Worm (Caenorhabditis elegans) whole organism, mixed stage, embryonic: Measurements from ENCODE around the gene R144.13.
"Not testable (repeated sequence)": the region's sequence is repeated elsewhere in the genome, so short reads cannot be mapped to it uniquely, and the experiment has no call there.

Experiments
- M03D4.4 ChIP-seq: sonication (generic microtip); optimal IDR thresholded peaks from 2 replicates; lab custom pipeline; 2017; ENCODE audit warnings: mild to moderate bottlenecking, missing genetic modification characterization, missing compliant biosample characterization
- blmp-1 ChIP-seq: fragments of 150-350 bp; optimal IDR thresholded peaks from 2 replicates; lab custom pipeline; 2014; ENCODE audit warnings: missing biosample characterization, missing genetic modification characterization
- ceh-39 ChIP-seq: fragments of 150-350 bp; optimal IDR thresholded peaks from 2 replicates; lab custom pipeline; 2014; ENCODE audit warnings: missing biosample characterization, missing genetic modification characterization
- ceh-43 ChIP-seq: fragments of 200-800 bp; sonication (Bioruptor generic); optimal IDR thresholded peaks from 2 replicates; lab custom pipeline; 2018; ENCODE audit warnings: mild to moderate bottlenecking, missing genetic modification characterization, moderate library complexity, missing compliant biosample characterization
- ceh-83 ChIP-seq: fragments of 200-800 bp; sonication (Bioruptor generic); optimal IDR thresholded peaks from 2 replicates; lab custom pipeline; 2018; ENCODE audit warnings: mild to moderate bottlenecking, missing genetic modification characterization, missing compliant biosample characterization
- ces-1 ChIP-seq: fragments of 150-350 bp; optimal IDR thresholded peaks from 2 replicates; lab custom pipeline; 2014; ENCODE audit warnings: missing biosample characterization, missing genetic modification reagents, missing genetic modification characterization
- cnd-1 ChIP-seq: fragments of 200-800 bp; sonication (Bioruptor generic); optimal IDR thresholded peaks from 2 replicates; lab custom pipeline; 2018; ENCODE audit warnings: mild to moderate bottlenecking, missing genetic modification characterization, missing compliant biosample characterization
- elt-1 ChIP-seq: sonication (generic microtip); optimal IDR thresholded peaks from 2 replicates; lab custom pipeline; 2017; ENCODE audit warnings: missing genetic modification characterization, mild to moderate bottlenecking, missing compliant biosample characterization, antibody characterized with exemption, moderate library complexity, borderline replicate concordance; ENCODE audit not compliant: insufficient read depth
- elt-3 ChIP-seq: fragments of 150-350 bp; optimal IDR thresholded peaks from 2 replicates; lab custom pipeline; 2014; ENCODE audit warnings: missing biosample characterization, missing genetic modification characterization
- flh-1 ChIP-seq: fragments of 200-800 bp; sonication (Bioruptor generic); optimal IDR thresholded peaks from 2 replicates; lab custom pipeline; 2018; ENCODE audit warnings: mild to moderate bottlenecking, missing genetic modification characterization, moderate library complexity, missing compliant biosample characterization
- ham-2 ChIP-seq: fragments of 200-800 bp; sonication (Bioruptor generic); optimal IDR thresholded peaks from 2 replicates; lab custom pipeline; 2018; ENCODE audit warnings: mild to moderate bottlenecking, missing genetic modification characterization, missing compliant biosample characterization
- hlh-1 ChIP-seq: fragments of 150-350 bp; optimal IDR thresholded peaks from 2 replicates; lab custom pipeline; 2014; ENCODE audit warnings: missing biosample characterization, missing genetic modification reagents, missing genetic modification characterization
- lin-13 ChIP-seq: fragments of 150-350 bp; optimal IDR thresholded peaks from 2 replicates; lab custom pipeline; 2014; ENCODE audit warnings: missing biosample characterization, missing genetic modification characterization
- lin-32 ChIP-seq: fragments of 200-800 bp; sonication (Bioruptor generic); optimal IDR thresholded peaks from 2 replicates; lab custom pipeline; 2018; ENCODE audit warnings: mild to moderate bottlenecking, missing genetic modification characterization, missing compliant biosample characterization
- mab-5 ChIP-seq: fragments of 150-350 bp; optimal IDR thresholded peaks from 2 replicates; lab custom pipeline; 2014; ENCODE audit warnings: missing biosample characterization, missing genetic modification characterization
- mls-2 ChIP-seq: sonication (generic microtip); optimal IDR thresholded peaks from 2 replicates; lab custom pipeline; 2016; ENCODE audit warnings: mild to moderate bottlenecking, missing genetic modification characterization, moderate library complexity, missing compliant biosample characterization
- nhr-12 ChIP-seq: fragments of 150-350 bp; optimal IDR thresholded peaks from 2 replicates; lab custom pipeline; 2014; ENCODE audit warnings: missing biosample characterization, missing genetic modification characterization
- nhr-237 ChIP-seq: fragments of 150-350 bp; optimal IDR thresholded peaks from 2 replicates; lab custom pipeline; 2014; ENCODE audit warnings: missing biosample characterization, missing genetic modification characterization
- nhr-28 ChIP-seq: fragments of 150-350 bp; optimal IDR thresholded peaks from 2 replicates; lab custom pipeline; 2014; ENCODE audit warnings: missing biosample characterization, missing genetic modification characterization
- nhr-76 ChIP-seq: sonication (generic microtip); optimal IDR thresholded peaks from 2 replicates; lab custom pipeline; 2017; ENCODE audit warnings: missing biosample characterization, missing genetic modification characterization
- pha-4 ChIP-seq: fragments of 150-350 bp; optimal IDR thresholded peaks from 2 replicates; lab custom pipeline; 2018; ENCODE audit warnings: missing biosample characterization, missing genetic modification reagents, missing genetic modification characterization
- sem-2 ChIP-seq: fragments of 200-800 bp; sonication (Bioruptor generic); optimal IDR thresholded peaks from 2 replicates; lab custom pipeline; 2018; ENCODE audit warnings: mild to moderate bottlenecking, missing genetic modification characterization, missing compliant biosample characterization
- snpc-4 ChIP-seq: fragments of 150-350 bp; optimal IDR thresholded peaks from 2 replicates; lab custom pipeline; 2014; ENCODE audit warnings: missing biosample characterization, missing genetic modification characterization
- sptf-1 ChIP-seq: sonication (generic microtip); optimal IDR thresholded peaks from 2 replicates; lab custom pipeline; 2017; ENCODE audit warnings: mild to moderate bottlenecking, missing genetic modification characterization, moderate library complexity, missing compliant biosample characterization
- tbx-8 ChIP-seq: fragments of 200-800 bp; sonication (Bioruptor generic); optimal IDR thresholded peaks from 2 replicates; lab custom pipeline; 2018; ENCODE audit warnings: mild to moderate bottlenecking, missing genetic modification characterization, moderate library complexity, missing compliant biosample characterization
- unc-120 ChIP-seq: sonication (generic microtip); optimal IDR thresholded peaks from 2 replicates; lab custom pipeline; 2017; ENCODE audit warnings: missing genetic modification characterization, missing compliant biosample characterization; ENCODE audit not compliant: poor library complexity, severe bottlenecking
- unc-39 ChIP-seq: fragments of 150-350 bp; optimal IDR thresholded peaks from 2 replicates; lab custom pipeline; 2014; ENCODE audit warnings: missing biosample characterization, missing genetic modification characterization
- unc-62 ChIP-seq: fragments of 150-350 bp; optimal IDR thresholded peaks from 2 replicates; lab custom pipeline; 2014; ENCODE audit warnings: missing biosample characterization, missing genetic modification reagents, missing genetic modification characterization
- zip-8 ChIP-seq: fragments of 150-350 bp; optimal IDR thresholded peaks from 2 replicates; lab custom pipeline; 2014; ENCODE audit warnings: missing biosample characterization, missing genetic modification characterization

Gene R144.13

DNA sequence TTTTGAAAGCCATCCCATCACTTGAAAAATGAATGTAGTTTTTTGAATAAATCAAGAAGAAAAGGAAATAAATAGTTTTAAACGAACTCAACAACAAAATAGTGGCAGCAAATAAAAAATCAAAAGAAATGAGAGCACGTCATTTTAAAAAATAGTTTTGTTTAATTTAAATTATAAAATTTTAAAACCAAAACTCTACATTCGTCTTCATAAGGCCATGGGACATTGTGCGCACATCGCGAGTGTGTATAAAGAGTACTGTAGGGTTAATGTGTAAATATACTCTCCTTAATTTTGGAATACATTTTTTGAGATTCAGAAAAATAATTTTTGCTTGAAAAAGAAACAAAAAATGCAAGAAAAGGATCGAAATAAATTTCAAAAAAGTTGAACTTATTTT lies 28.9 kb downstream of the R144.13 start, which contains the start of gene C45G9.15:
C45G9.15 (minus strand) TSS at position 101 of the 400 bp plus-strand sequence.
- TF ChIP-seq elt-3 (tag; lab: Kevin White, UChicago): no peak
- TF ChIP-seq nhr-76 (tag; lab: Kevin White, UChicago): no peak
- no peak for TF ChIP-seq mls-2 (tag; lab: Kevin White, UChicago)
- TF ChIP-seq hlh-1: no peak
- no peak for TF ChIP-seq blmp-1 (tag; lab: Kevin White, UChicago)
- TF ChIP-seq nhr-12 (tag; lab: Kevin White, UChicago): no peak
- no peak for TF ChIP-seq flh-1 (GFP tag; lab: Kevin White, UChicago)
- TF ChIP-seq ceh-83 (GFP tag; lab: Kevin White, UChicago): no peak
- no peak for TF ChIP-seq unc-62 (GFP tag; lab: Kevin White, UChicago)

DNA sequence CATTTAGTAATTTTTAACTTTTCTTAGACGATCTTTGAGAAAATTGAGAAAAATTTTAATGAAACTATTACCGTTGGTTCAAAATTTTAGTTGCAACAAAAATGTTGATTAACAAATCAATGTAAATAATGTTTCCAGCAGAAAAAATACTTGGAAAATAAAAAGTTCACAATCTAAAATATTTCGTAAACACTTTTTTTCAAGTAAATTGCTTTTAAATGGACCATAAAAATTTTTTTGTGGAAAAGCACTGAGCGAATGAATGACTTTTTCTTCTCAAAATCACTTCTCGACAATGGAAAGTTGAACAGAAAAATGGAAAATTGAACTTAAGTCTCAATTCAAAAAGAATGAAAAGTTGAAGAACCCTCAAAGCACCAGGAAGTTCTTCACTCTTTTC lies 30.5 kb downstream of the R144.13 start, which contains the start of gene C45G9.8:
C45G9.8 (minus strand) TSS at position 101 of the 400 bp plus-strand sequence.
- no peak for TF ChIP-seq ceh-83 (GFP tag; lab: Kevin White, UChicago)
- TF ChIP-seq M03D4.4: no peak
- no peak for TF ChIP-seq ceh-43 (GFP tag; lab: Kevin White, UChicago)
- TF ChIP-seq nhr-76 (tag; lab: Kevin White, UChicago): no peak
- TF ChIP-seq tbx-8 (GFP tag; lab: Kevin White, UChicago): no peak
- no peak for TF ChIP-seq mls-2 (tag; lab: Kevin White, UChicago)
- TF ChIP-seq unc-120 (tag; lab: Kevin White, UChicago): no peak
- TF ChIP-seq hlh-1: no peak
- TF ChIP-seq unc-39 (tag; lab: Kevin White, UChicago): no peak
- TF ChIP-seq zip-8 (tag; lab: Kevin White, UChicago): no peak
- no peak for TF ChIP-seq pha-4 (tag; lab: Kevin White, UChicago)
- TF ChIP-seq sptf-1 (tag; lab: Kevin White, UChicago): no peak
- no peak for TF ChIP-seq nhr-237 (tag; lab: Kevin White, UChicago)

DNA sequence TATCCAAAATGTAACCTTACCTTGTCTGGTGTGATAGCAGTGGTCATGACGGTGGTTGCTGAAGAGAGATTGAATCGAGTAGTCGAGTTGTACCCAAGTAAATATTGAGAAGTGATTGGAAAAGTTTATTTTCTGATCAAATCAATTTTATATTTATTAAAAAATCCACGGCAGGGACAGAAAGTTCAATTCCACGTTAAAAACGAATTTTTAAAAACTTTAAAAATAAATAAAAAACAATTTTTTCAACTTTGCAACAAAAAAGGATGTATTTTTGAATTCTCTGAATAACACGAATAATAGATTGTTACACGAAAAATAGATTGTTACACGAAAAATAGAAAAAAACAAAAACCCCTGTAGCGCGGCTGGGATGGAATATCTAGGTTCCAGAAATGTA lies 32.6 kb downstream of the R144.13 start, which contains the start of gene C45G9.9:
C45G9.9 (minus strand) TSS at position 101 of the 400 bp plus-strand sequence.
- TF ChIP-seq ceh-39, zip-8, unc-39 (tag; lab: Kevin White, UChicago): not testable (repeated sequence)

DNA sequence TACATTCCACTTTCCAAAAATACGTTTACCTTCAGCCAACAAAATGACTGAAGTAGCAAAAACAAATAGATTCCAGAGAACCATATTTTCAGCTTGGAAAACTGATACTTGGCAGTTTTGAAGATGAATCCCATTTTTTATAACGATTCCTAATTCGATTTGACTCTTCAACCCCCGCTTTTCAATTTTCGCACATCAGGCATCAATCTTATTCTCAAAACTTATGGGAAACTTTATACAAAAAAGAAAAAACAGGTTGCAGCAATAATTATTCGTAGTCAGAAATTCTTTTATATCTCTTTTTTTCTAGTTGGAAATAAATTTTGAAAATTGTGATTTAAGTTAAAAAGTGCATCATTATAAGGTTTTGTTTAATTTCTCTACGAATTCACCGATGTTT lies 38.7 kb downstream of the R144.13 start, which contains the start of gene C45G9.10:
C45G9.10 (minus strand) TSS at position 101 of the 400 bp plus-strand sequence.
- TF ChIP-seq zip-8 (tag; lab: Kevin White, UChicago) (no peak), lin-32 (GFP tag; lab: Kevin White, UChicago) (no peak), snpc-4 (tag; lab: Kevin White, UChicago) (no peak), cnd-1 (tag; lab: Kevin White, UChicago) (no peak), sem-2 (GFP tag; lab: Kevin White, UChicago) (no peak), lin-13 (tag; lab: Kevin White, UChicago) (no peak), hlh-1 (no peak), mab-5 (tag; lab: Kevin White, UChicago) (no peak), ham-2 (GFP tag; lab: Kevin White, UChicago) (no peak), blmp-1 (tag; lab: Kevin White, UChicago) (no peak), sptf-1 (tag; lab: Kevin White, UChicago) (no peak), nhr-28 (tag; lab: Kevin White, UChicago) (no peak), nhr-12 (tag; lab: Kevin White, UChicago) (no peak), pha-4 (tag; lab: Kevin White, UChicago) (no peak), elt-1 (no peak), mls-2 (tag; lab: Kevin White, UChicago) (no peak)

DNA sequence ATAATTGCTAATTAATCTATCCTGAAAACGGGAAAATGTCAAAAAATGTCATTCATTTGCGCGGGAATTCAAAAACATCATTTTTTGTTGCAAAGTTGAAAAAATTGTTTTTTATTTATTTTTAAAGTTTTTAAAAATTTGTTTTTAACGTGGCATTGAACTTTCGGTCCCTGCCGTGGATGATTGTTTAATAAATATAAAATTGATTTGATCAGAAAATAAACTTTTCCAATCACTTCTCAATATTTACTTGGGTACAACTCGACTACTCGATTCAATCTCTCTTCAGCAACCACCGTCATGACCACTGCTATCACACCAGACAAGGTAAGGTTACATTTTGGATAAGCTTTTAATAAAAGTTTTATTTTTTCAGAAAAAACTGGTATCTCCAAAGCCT lies 39.3 kb downstream of the R144.13 start, which contains the start of gene C45G9.4:
C45G9.4 (plus strand) TSS at position 301 of the 400 bp plus-strand sequence.
- not testable (repeated sequence) for TF ChIP-seq cnd-1 (tag; lab: Kevin White, UChicago); ceh-43 (GFP tag; lab: Kevin White, UChicago); ces-1
